Fruit fly (Drosophila melanogaster) whole organism, wandering third instar larva: ENCODE measurements around the gene CG43117.
A peak's percentile ranks its signal among the peaks of the same experiment; 100 is the strongest.

Source experiments
- Abd-B ChIP-seq: fragments of >200 bp; optimal IDR thresholded peaks from 2 replicates; lab custom pipeline; 2017; ENCODE audit warnings: missing biosample characterization, missing genetic modification characterization
- CG9705 ChIP-seq: fragments of 200-800 bp; sonication (Bioruptor generic); optimal IDR thresholded peaks from 2 replicates; lab custom pipeline; 2018; ENCODE audit warnings: missing biosample characterization, mild to moderate bottlenecking, missing genetic modification characterization
- CrebA ChIP-seq: fragments of 200-800 bp; sonication (Bioruptor generic); optimal IDR thresholded peaks from 2 replicates; lab custom pipeline; 2016; ENCODE audit warnings: missing biosample characterization, mild to moderate bottlenecking, missing genetic modification characterization, borderline replicate concordance
- Dfd ChIP-seq: fragments of >200 bp; optimal IDR thresholded peaks from 2 replicates; lab custom pipeline; 2017; ENCODE audit warnings: missing biosample characterization, missing genetic modification characterization
- Dif ChIP-seq: fragments of 200-275, 200-300 bp; sonication (Bioruptor generic); optimal IDR thresholded peaks from 2 replicates; lab custom pipeline; 2018; ENCODE audit warnings: missing biosample characterization, missing genetic modification characterization; ENCODE audit not compliant: partially characterized antibody
- GATAd ChIP-seq: sonication (Bioruptor generic); optimal IDR thresholded peaks from 2 replicates; lab custom pipeline; 2016; ENCODE audit warnings: missing biosample characterization, missing genetic modification characterization
- HLH106 ChIP-seq: fragments of 200-800 bp; optimal IDR thresholded peaks from 3 replicates; lab custom pipeline; 2019; ENCODE audit warnings: missing biosample characterization, mild to moderate bottlenecking, missing genetic modification characterization, moderate library complexity
- Hnf4 ChIP-seq: fragments of 200-800 bp; sonication (Bioruptor generic); optimal IDR thresholded peaks from 2 replicates; lab custom pipeline; 2016; ENCODE audit warnings: missing biosample characterization, mild to moderate bottlenecking, missing genetic modification characterization
- Hr78 ChIP-seq: fragments of >200 bp; optimal IDR thresholded peaks from 2 replicates; lab custom pipeline; 2017; ENCODE audit warnings: missing biosample characterization, missing genetic modification characterization
- Hr83 ChIP-seq: fragments of 200-300 bp; sonication (Bioruptor generic); optimal IDR thresholded peaks from 2 replicates; lab custom pipeline; 2016; ENCODE audit warnings: missing biosample characterization, mild to moderate bottlenecking, missing genetic modification characterization, moderate library complexity; ENCODE audit not compliant: poor library complexity, severe bottlenecking
- Jra ChIP-seq: sonication (Bioruptor generic); optimal IDR thresholded peaks from 2 replicates; lab custom pipeline; 2016; ENCODE audit warnings: missing biosample characterization, missing genetic modification characterization
- Mio ChIP-seq: sonication (Bioruptor generic); optimal IDR thresholded peaks from 2 replicates; lab custom pipeline; 2016; ENCODE audit warnings: missing biosample characterization, missing genetic modification characterization
- Myc ChIP-seq: fragments of >200 bp; optimal IDR thresholded peaks from 2 replicates; lab custom pipeline; 2017
- N ChIP-seq: fragments of >200 bp; optimal IDR thresholded peaks from 2 replicates; lab custom pipeline; 2018; ENCODE audit warnings: missing biosample characterization, missing external identifiers, missing genetic modification characterization
- OdsH ChIP-seq: fragments of 200-800 bp; sonication (Bioruptor generic); optimal IDR thresholded peaks from 2 replicates; lab custom pipeline; 2016; ENCODE audit warnings: missing biosample characterization, mild to moderate bottlenecking, missing genetic modification characterization
- Rel ChIP-seq, 2 experiments: fragments of 200-800 bp; sonication (Bioruptor generic) in 1 of 2; optimal IDR thresholded peaks; 2 replicates in 1 of 2; 3 replicates in 1 of 2; lab custom pipeline; 2016 to 2019; ENCODE audit warnings: mild to moderate bottlenecking in 2 of 2, missing biosample characterization in 2 of 2, missing genetic modification characterization in 2 of 2, moderate library complexity in 1 of 2
- Sp1 ChIP-seq: fragments of 200-800 bp; sonication (Bioruptor generic); optimal IDR thresholded peaks from 3 replicates; lab custom pipeline; 2019; ENCODE audit warnings: missing biosample characterization, mild to moderate bottlenecking, missing genetic modification characterization, moderate library complexity
- Vsx2 ChIP-seq: fragments of 200-300, 225-300 bp; sonication (Bioruptor generic); optimal IDR thresholded peaks from 2 replicates; lab custom pipeline; 2018; ENCODE audit warnings: missing biosample characterization, missing genetic modification characterization; ENCODE audit not compliant: partially characterized antibody
- br ChIP-seq: fragments of 200-800 bp; sonication (Bioruptor generic); optimal IDR thresholded peaks from 2 replicates; lab custom pipeline; 2016; ENCODE audit warnings: missing biosample characterization, missing genetic modification characterization
- brk ChIP-seq: fragments of 200-800 bp; sonication (Bioruptor generic); optimal IDR thresholded peaks from 2 replicates; lab custom pipeline; 2016; ENCODE audit warnings: missing biosample characterization, mild to moderate bottlenecking, missing genetic modification characterization
- dl ChIP-seq, 2 experiments: fragments of 175-275, 200-275 bp in 1 of 2; fragments of 200-275 bp in 1 of 2; sonication (Bioruptor generic); optimal IDR thresholded peaks; lab custom pipeline; 2018; ENCODE audit warnings: mild to moderate bottlenecking in 2 of 2, missing biosample characterization in 2 of 2, missing genetic modification characterization in 2 of 2, moderate library complexity in 2 of 2; ENCODE audit not compliant: partially characterized antibody in 2 of 2, insufficient read depth in 1 of 2
- dmrt93B ChIP-seq: fragments of 200-800 bp; sonication (Bioruptor generic); optimal IDR thresholded peaks from 2 replicates; lab custom pipeline; 2018; ENCODE audit warnings: missing biosample characterization, mild to moderate bottlenecking, missing genetic modification characterization
- dsf ChIP-seq: sonication (Bioruptor generic); optimal IDR thresholded peaks from 2 replicates; lab custom pipeline; 2016; ENCODE audit warnings: missing biosample characterization, missing genetic modification characterization, borderline replicate concordance
- ey ChIP-seq: fragments of 200-800 bp; sonication (Bioruptor generic); optimal IDR thresholded peaks from 2 replicates; lab custom pipeline; 2016; ENCODE audit warnings: missing biosample characterization, missing genetic modification characterization
- foxo ChIP-seq, 2 experiments: fragments of 200-800 bp; sonication (Bioruptor generic); optimal IDR thresholded peaks; 2 replicates in 1 of 2; 3 replicates in 1 of 2; lab custom pipeline; 2016 to 2017; ENCODE audit warnings: missing biosample characterization in 2 of 2, missing genetic modification characterization in 2 of 2
- fru ChIP-seq: fragments of 200-800 bp; sonication (Bioruptor generic); optimal IDR thresholded peaks from 3 replicates; lab custom pipeline; 2016; ENCODE audit warnings: missing biosample characterization, mild to moderate bottlenecking, missing genetic modification characterization
- h ChIP-seq: fragments of 200-800 bp; sonication (Bioruptor generic); optimal IDR thresholded peaks from 3 replicates; lab custom pipeline; 2016; ENCODE audit warnings: missing biosample characterization, mild to moderate bottlenecking, missing genetic modification characterization
- jim ChIP-seq: fragments of 175-275, 200-325 bp; sonication (Bioruptor generic); optimal IDR thresholded peaks from 2 replicates; lab custom pipeline; 2016; ENCODE audit warnings: missing biosample characterization, mild to moderate bottlenecking, missing genetic modification characterization
- lola ChIP-seq: fragments of >200 bp; optimal IDR thresholded peaks from 2 replicates; lab custom pipeline; 2017; ENCODE audit warnings: missing biosample characterization, missing genetic modification characterization
- pan ChIP-seq: fragments of >200 bp; optimal IDR thresholded peaks from 2 replicates; lab custom pipeline; 2017
- psq ChIP-seq: fragments of 200-800 bp; sonication (Bioruptor generic); optimal IDR thresholded peaks from 3 replicates; lab custom pipeline; 2017; ENCODE audit warnings: missing biosample characterization, mild to moderate bottlenecking, missing genetic modification characterization, moderate library complexity
- rgr ChIP-seq: fragments of 200-800 bp; sonication (Bioruptor generic); optimal IDR thresholded peaks from 3 replicates; lab custom pipeline; 2016; ENCODE audit warnings: missing biosample characterization, mild to moderate bottlenecking, missing genetic modification characterization
- sage ChIP-seq: fragments of 200-800 bp; sonication (Bioruptor generic); optimal IDR thresholded peaks from 2 replicates; lab custom pipeline; 2016; ENCODE audit warnings: missing biosample characterization, mild to moderate bottlenecking, missing genetic modification characterization
- sv ChIP-seq: fragments of 200-800 bp; sonication (Bioruptor generic); optimal IDR thresholded peaks from 3 replicates; lab custom pipeline; 2016; ENCODE audit warnings: missing biosample characterization, missing genetic modification characterization
- tai ChIP-seq: sonication (Bioruptor generic); optimal IDR thresholded peaks from 2 replicates; lab custom pipeline; 2016; ENCODE audit warnings: missing biosample characterization, missing genetic modification characterization
- usp ChIP-seq: fragments of >200 bp; optimal IDR thresholded peaks from 2 replicates; lab custom pipeline; 2017; ENCODE audit warnings: missing biosample characterization, missing genetic modification characterization
- woc ChIP-seq: sonication (Bioruptor generic); optimal IDR thresholded peaks from 2 replicates; lab custom pipeline; 2016; ENCODE audit warnings: missing biosample characterization, mild to moderate bottlenecking, missing genetic modification characterization

CG43117 gene

DNA sequence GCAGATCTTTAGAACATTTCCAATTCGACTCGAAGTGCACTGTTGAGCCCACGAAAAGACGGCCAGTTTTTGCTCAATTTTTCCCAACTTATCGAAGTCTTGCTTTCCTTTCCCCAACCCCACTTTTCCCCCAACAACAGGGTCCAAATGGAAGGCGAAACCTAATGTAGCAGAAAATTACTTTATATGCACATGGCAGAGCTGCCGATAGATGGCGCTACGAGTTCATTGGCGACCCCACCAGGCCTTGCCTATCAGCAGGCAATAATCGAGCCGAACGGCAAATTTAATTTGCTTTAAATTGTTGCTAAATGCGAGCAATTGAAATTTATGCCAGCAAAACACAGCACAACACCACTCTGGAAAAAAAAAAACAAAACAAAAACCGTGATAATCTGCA lies 22.1 kb upstream of the CG43117 start:
- TF ChIP-seq dl (GFP tag; optimal IDR thresholded peaks at IDR 0.05; lab: Kevin White, UChicago; ENCODE audit: insufficient read depth in 1 of 2, partially characterized antibody in 2 of 2): no peak
- no peak for TF ChIP-seq Sp1 (GFP tag; lab: Kevin White, UChicago)
- TF ChIP-seq usp: no peak
- no peak for TF ChIP-seq ey (GFP tag; lab: Kevin White, UChicago)
- no peak for TF ChIP-seq tai

DNA sequence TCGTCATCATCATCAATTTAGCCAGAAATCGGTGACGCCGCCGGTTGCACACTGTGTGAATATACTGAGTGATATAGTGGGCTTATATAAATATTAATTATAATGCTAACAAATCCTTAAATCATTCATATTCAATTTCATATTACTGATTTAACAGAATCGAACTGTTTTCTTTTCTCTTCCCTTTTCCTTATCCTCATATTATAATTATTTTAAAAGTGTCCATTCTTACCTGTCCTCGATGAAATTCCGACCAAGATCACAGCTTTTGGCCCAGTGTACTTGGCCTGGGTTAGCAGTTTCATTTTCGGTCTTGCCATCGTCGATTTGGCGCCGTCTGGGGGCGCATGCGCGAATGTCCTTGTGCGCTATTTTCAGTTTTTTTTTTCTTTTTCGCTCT lies 21.6 kb upstream of the CG43117 start:
- TF ChIP-seq Jra (GFP tag; lab: Kevin White, UChicago) (no peak), ey (GFP tag; lab: Kevin White, UChicago) (no peak), br (no peak), N (GFP tag; lab: Kevin White, UChicago) (no peak), foxo (GFP tag; optimal IDR thresholded peaks at IDR 0.05; lab: Kevin White, UChicago) (no peak), Hnf4 (GFP tag; lab: Kevin White, UChicago) (no peak), h (GFP tag; lab: Kevin White, UChicago) (peak; percentile 1)

DNA sequence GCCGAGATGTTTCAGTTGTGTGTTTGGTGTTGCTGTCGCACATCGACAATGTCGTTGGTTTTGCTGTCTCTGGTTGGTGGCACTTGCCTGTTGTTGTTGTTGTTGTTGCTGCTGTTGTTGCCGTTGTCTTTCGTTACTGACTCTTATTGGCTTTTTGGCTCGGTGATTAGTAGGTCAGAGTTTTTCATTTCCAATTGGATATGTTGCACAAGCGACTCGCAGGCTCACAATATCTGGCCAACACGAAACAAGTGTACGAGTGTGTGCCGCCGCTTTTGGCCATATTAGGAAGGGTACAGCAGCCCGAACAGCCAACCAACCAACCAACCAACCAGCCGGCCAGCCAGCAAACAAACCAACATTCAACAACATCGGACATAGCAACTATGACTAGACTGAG lies 20.9 kb upstream of the CG43117 start:
- TF ChIP-seq h (GFP tag; lab: Kevin White, UChicago) (no peak), Rel (GFP tag; optimal IDR thresholded peaks at IDR 0.05; lab: Kevin White, UChicago) (no peak), Rel (tag; optimal IDR thresholded peaks at IDR 0.05; lab: Kevin White, UChicago) (no peak), brk (no peak), Myc (no peak), CrebA (GFP tag; lab: Kevin White, UChicago) (no peak), Jra (GFP tag; lab: Kevin White, UChicago) (no peak), jim (no peak), woc (GFP tag; lab: Kevin White, UChicago) (no peak), N (GFP tag; lab: Kevin White, UChicago) (no peak), Hnf4 (GFP tag; lab: Kevin White, UChicago) (no peak), dmrt93B (GFP tag; lab: Kevin White, UChicago) (no peak), foxo (GFP tag; optimal IDR thresholded peaks at IDR 0.05; lab: Kevin White, UChicago) (no peak), sage (GFP tag; lab: Kevin White, UChicago) (no peak)

DNA sequence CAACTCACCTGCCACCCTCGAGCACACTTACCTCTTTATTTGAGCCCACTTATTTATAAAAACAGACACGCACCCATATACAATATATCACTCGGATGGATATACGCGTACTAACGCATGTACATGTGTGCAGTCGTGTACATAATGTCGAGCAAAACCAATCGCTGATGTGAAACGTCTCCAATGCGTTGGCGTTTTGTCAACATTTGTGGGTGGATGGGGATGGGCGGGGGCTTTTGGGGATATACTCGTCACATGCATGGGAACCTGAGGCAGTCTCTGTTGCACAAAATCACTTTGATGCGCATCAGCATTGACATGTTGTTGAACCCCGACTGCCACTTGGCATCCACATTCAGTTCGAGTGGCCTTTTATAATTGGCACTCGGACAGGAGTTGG lies 18.6 kb upstream of the CG43117 start:
- TF ChIP-seq CrebA (GFP tag; lab: Kevin White, UChicago) (no peak), h (GFP tag; lab: Kevin White, UChicago) (no peak), Abd-B (no peak), sage (GFP tag; lab: Kevin White, UChicago) (no peak), ey (GFP tag; lab: Kevin White, UChicago) (no peak), Mio (no peak), foxo (GFP tag; optimal IDR thresholded peaks at IDR 0.05; lab: Kevin White, UChicago) (no peak), CG9705 (GFP tag; lab: Kevin White, UChicago) (no peak)

DNA sequence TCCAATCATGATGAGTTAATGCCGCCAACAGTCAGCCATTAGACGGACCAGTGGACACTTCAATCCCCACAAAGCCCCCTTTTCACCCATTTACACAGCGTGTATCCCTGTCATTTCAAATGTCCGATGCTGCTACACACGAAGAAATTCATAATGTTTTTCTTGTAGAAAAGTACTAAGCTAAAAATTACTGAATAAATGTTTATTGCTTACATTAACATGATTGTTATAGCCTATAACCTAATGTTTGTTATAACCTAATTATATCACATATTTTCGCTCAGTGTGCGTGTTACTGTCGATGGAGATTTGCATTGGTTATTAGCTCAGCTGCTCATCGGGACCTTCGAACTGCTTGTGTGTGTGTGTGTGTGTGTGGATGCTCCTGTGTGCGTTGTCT lies 18.1 kb upstream of the CG43117 start:
- no peak for TF ChIP-seq psq (GFP tag; lab: Kevin White, UChicago)
- TF ChIP-seq sv (GFP tag; lab: Kevin White, UChicago): peak; percentile 1
- TF ChIP-seq jim: no peak
- TF ChIP-seq Myc: no peak
- no peak for TF ChIP-seq Dfd
- TF ChIP-seq CrebA (GFP tag; lab: Kevin White, UChicago): no peak
- TF ChIP-seq Hnf4 (GFP tag; lab: Kevin White, UChicago): peak; percentile 45
- TF ChIP-seq Hr83 (GFP tag; lab: Kevin White, UChicago): no peak
- TF ChIP-seq N (GFP tag; lab: Kevin White, UChicago): no peak
- peak in 1 of 2 experiments; percentile 63 for TF ChIP-seq foxo (GFP tag; optimal IDR thresholded peaks at IDR 0.05; lab: Kevin White, UChicago)
- peak; percentile 60 for TF ChIP-seq ey (GFP tag; lab: Kevin White, UChicago)
- no peak for TF ChIP-seq pan (lab: Kevin White, UChicago)
- peak; percentile 59 for TF ChIP-seq OdsH (GFP tag; lab: Kevin White, UChicago)
- no peak for TF ChIP-seq Vsx2 (GFP tag; lab: Kevin White, UChicago)
- TF ChIP-seq Rel (GFP tag; optimal IDR thresholded peaks at IDR 0.05; lab: Kevin White, UChicago): no peak
- no peak for TF ChIP-seq Rel (tag; optimal IDR thresholded peaks at IDR 0.05; lab: Kevin White, UChicago)
- TF ChIP-seq Jra (GFP tag; lab: Kevin White, UChicago): no peak
- peak; percentile 29 for TF ChIP-seq br
- TF ChIP-seq lola: no peak
- no peak for TF ChIP-seq Hr78
- no peak for TF ChIP-seq Abd-B
- TF ChIP-seq h (GFP tag; lab: Kevin White, UChicago): peak; percentile 68
- TF ChIP-seq rgr (GFP tag; lab: Kevin White, UChicago): peak; percentile 61
- peak; percentile 45 for TF ChIP-seq brk
- no peak for TF ChIP-seq GATAd (GFP tag; lab: Kevin White, UChicago)
- no peak for TF ChIP-seq Dif (GFP tag; lab: Kevin White, UChicago)
- peak; percentile 60 for TF ChIP-seq HLH106 (tag; lab: Kevin White, UChicago)
- TF ChIP-seq Sp1 (GFP tag; lab: Kevin White, UChicago): peak; percentile 33
- TF ChIP-seq fru: peak; percentile 70
- no peak for TF ChIP-seq sage (GFP tag; lab: Kevin White, UChicago)
- TF ChIP-seq tai: no peak
- no peak for TF ChIP-seq dsf
- TF ChIP-seq, all 38 proteins: peak for 12
